Fruit fly (Drosophila melanogaster): ENCODE data around the gene MKP-4.

Gene MKP-4

DNA sequence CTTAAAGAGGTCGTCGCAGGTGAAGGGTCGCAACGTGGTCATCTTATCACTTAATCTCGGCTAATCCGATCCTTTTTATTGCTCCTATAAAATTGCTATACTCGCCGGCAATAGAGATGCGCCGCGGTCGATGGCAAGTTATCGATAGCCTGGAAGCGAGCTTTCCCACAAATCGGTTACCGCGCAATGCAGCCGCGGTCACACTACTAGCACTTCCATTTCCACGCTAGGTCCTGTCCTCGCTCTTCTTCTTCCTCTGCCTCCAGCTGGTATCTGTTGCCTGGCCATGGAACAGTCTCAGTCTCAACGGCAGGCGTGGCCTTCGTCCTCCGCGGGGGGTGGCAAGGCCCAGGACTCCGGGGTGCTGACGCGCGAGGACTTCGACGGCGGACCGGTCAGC, at the start of gene MKP-4, which contains the start of gene Naa20A:
Gene MKP-4, plus strand, starts transcription at position 191 of the 400 bp plus-strand sequence.
Gene Naa20A, minus strand, starts transcription at position 151 of the 400 bp plus-strand sequence.
- TF ChIP-seq CG34376 (GFP tag; optimal IDR thresholded peaks at IDR 0.05): peak; percentile 14
- 0 out of 2 replicates have a peak, but pooled peaks have one; percentile 30 for TF ChIP-seq nerfin-2 (GFP tag; IDR thresholded peaks at IDR 0.05; ENCODE audit: partially characterized antibody)
- no peak for TF ChIP-seq CG15269 (tag; optimal IDR thresholded peaks at IDR 0.05)
- TF ChIP-seq unc-4 (GFP tag; IDR thresholded peaks at IDR 0.05; ENCODE audit: partially characterized antibody): peak; percentile 76
- peak; percentile 59; the same call in 2 of the 3 replicates for TF ChIP-seq CG14860 (GFP tag; IDR thresholded peaks at IDR 0.05; ENCODE audit: partially characterized antibody)
- TF ChIP-seq Usf (GFP tag; optimal IDR thresholded peaks at IDR 0.05): no peak
- TF ChIP-seq HmgZ (tag; optimal IDR thresholded peaks at IDR 0.05): peak; percentile 34
- no peak for TF ChIP-seq CG11504 (tag; optimal IDR thresholded peaks at IDR 0.05)
- TF ChIP-seq Scr (GFP tag; IDR thresholded peaks at IDR 0.05; ENCODE audit: partially characterized antibody): peak; percentile 73
- TF ChIP-seq Sry-δ (GFP tag; optimal IDR thresholded peaks at IDR 0.05): peak; percentile 91
- no peak for TF ChIP-seq CG18619 (GFP tag; optimal IDR thresholded peaks at IDR 0.05)
- TF ChIP-seq odd (GFP tag; optimal IDR thresholded peaks at IDR 0.05): no peak
- TF ChIP-seq fd102C (GFP tag; optimal IDR thresholded peaks at IDR 0.05): no peak
- no peak for TF ChIP-seq D (optimal IDR thresholded peaks at IDR 0.05)
- TF ChIP-seq D (GFP tag; optimal IDR thresholded peaks at IDR 0.05): no peak
- TF ChIP-seq dmrt99B (tag; optimal IDR thresholded peaks at IDR 0.05): no peak
- peak; percentile 15; the same call in 1 of the 2 replicates for TF ChIP-seq ssp (GFP tag; IDR thresholded peaks at IDR 0.05)
- peak; percentile 55; the same call in 1 of the 2 replicates for TF ChIP-seq inv (GFP tag; IDR thresholded peaks at IDR 0.05; ENCODE audit: partially characterized antibody)
- TF ChIP-seq CoRest (tag; optimal IDR thresholded peaks at IDR 0.05): no peak
- TF ChIP-seq CG3163 (GFP tag; optimal IDR thresholded peaks at IDR 0.05): no peak
- no peak for TF ChIP-seq tll (GFP tag; optimal IDR thresholded peaks at IDR 0.05)
- peak; percentile 95 for TF ChIP-seq MBD-R2 (GFP tag; IDR thresholded peaks at IDR 0.05)
- peak; percentile 16 for TF ChIP-seq CG14710 (tag; optimal IDR thresholded peaks at IDR 0.05)
- TF ChIP-seq hbn (GFP tag; IDR thresholded peaks at IDR 0.05; ENCODE audit: partially characterized antibody): peak; percentile 67
- TF ChIP-seq H2.0 (GFP tag; IDR thresholded peaks at IDR 0.05): no peak
- TF ChIP-seq Dp (GFP tag; optimal IDR thresholded peaks at IDR 0.05): peak; percentile 49
- TF ChIP-seq sna (GFP tag; IDR thresholded peaks at IDR 0.05; ENCODE audit: partially characterized antibody): peak; percentile 71; the same call in 1 of the 2 replicates
- TF ChIP-seq CG13287 (GFP tag; IDR thresholded peaks at IDR 0.05; ENCODE audit: partially characterized antibody): peak; percentile 82
- peak; percentile 61; the same call in 1 of the 2 replicates for TF ChIP-seq E2f2 (GFP tag; IDR thresholded peaks at IDR 0.05)
- TF ChIP-seq Bgb (GFP tag; IDR thresholded peaks at IDR 0.05; ENCODE audit: partially characterized antibody): peak; percentile 77; the same call in 1 of the 2 replicates
- TF ChIP-seq CG12744 (GFP tag; optimal IDR thresholded peaks at IDR 0.05): no peak
- TF ChIP-seq CG4617 (GFP tag; optimal IDR thresholded peaks at IDR 0.05; ENCODE audit: borderline replicate concordance): peak; percentile 52
- TF ChIP-seq CG32532 (GFP tag; IDR thresholded peaks at IDR 0.05): no peak
- TF ChIP-seq chinmo (GFP tag; IDR thresholded peaks at IDR 0.05; ENCODE audit: partially characterized antibody): peak; percentile 69; the same call in 1 of the 4 replicates
- peak; percentile 68 for TF ChIP-seq CG6791 (GFP tag; IDR thresholded peaks at IDR 0.05; ENCODE audit: partially characterized antibody)
- TF ChIP-seq CG16815 (GFP tag; optimal IDR thresholded peaks at IDR 0.05): no peak
- TF ChIP-seq Med (GFP tag): peak; percentile 87
- TF ChIP-seq CG17829 (tag; optimal IDR thresholded peaks at IDR 0.05): peak; percentile 5
- no peak for TF ChIP-seq CG32772 (GFP tag; IDR thresholded peaks at IDR 0.05)
- TF ChIP-seq phol (tag; optimal IDR thresholded peaks at IDR 0.05): peak; percentile 12
- TF ChIP-seq ewg (GFP tag; optimal IDR thresholded peaks at IDR 0.05): peak; percentile 7
- TF ChIP-seq Opbp (GFP tag; IDR thresholded peaks at IDR 0.05; ENCODE audit: partially characterized antibody): peak; percentile 76
- TF ChIP-seq CG13624 (GFP tag; optimal IDR thresholded peaks at IDR 0.05): peak; percentile 31
- TF ChIP-seq her (GFP tag; optimal IDR thresholded peaks at IDR 0.05): peak; percentile 38
- TF ChIP-seq dm (GFP tag; optimal IDR thresholded peaks at IDR 0.05): peak; percentile 40
- TF ChIP-seq trem (tag; optimal IDR thresholded peaks at IDR 0.05): peak; percentile 26
- peak; percentile 68 for TF ChIP-seq CG16813 (GFP tag; IDR thresholded peaks at IDR 0.05; ENCODE audit: partially characterized antibody)
- TF ChIP-seq CG11696 (GFP tag; IDR thresholded peaks at IDR 0.05): peak; percentile 52; the same call in 1 of the 2 replicates

Data from whole organism, embryonic.